Worm (Caenorhabditis elegans): ENCODE data around the gene ccnk-1.

DNA sequence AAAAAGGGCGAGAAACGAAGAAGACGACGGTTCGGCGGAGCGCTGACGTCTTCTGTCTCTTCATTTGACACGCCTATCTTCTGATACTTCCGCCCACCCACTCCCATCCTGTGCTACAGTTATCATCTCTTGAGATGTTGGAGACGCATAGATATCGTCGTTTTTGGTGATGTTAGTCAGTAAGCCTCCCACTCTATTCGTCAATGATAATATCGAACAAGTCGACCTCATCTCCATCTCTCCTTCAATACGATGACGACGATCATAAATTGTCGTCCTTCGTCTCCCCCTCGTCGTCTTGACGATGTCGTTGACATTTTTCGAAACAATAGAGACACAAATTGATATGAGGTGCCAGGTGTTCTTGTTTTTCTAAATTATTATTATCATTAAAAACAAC is 45.8 kb downstream of the ccnk-1 start, which contains the start of gene slc-25A29:
- TF ChIP-seq him-1 (tag; optimal IDR thresholded peaks at IDR 0.05) (no peak), dao-5 (tag; optimal IDR thresholded peaks at IDR 0.05) (no peak), W03F9.2 (tag; optimal IDR thresholded peaks at IDR 0.05) (no peak)

Data from whole organism, L4/young adult.